Fruit fly (Drosophila melanogaster): Measurements from ENCODE around the gene Lip2.
A peak's percentile ranks its signal among the peaks of the same experiment; 100 is the strongest.

Gene Lip2

DNA sequence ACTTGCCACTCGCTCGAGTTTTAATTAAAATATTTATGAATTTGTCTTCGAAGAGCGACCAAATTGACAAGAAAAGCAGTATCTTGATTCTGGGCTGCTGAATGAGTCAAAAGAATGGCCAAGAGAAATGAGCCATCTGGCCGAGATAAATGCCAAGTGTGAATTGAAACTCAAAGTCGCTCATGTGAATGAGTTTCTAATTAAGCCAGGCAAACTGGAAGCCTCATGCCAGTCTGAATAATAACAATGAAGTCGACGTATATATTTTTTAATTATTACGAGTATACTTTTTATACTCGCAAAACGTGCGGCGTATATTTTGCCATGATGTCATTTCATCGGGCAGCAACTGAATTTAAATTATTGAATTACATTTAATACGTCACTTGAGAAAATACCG lies at the start of gene Lip2:
TSS of gene Lip2 (minus strand) at position 101 of the 400 bp plus-strand sequence.
- TF ChIP-seq CG32264 (GFP tag; optimal IDR thresholded peaks at IDR 0.05) (no peak), tai (GFP tag; optimal IDR thresholded peaks at IDR 0.05) (no peak), psq (GFP tag; optimal IDR thresholded peaks at IDR 0.05) (no peak), woc (GFP tag; optimal IDR thresholded peaks at IDR 0.05) (no peak), lola (GFP tag; optimal IDR thresholded peaks at IDR 0.05) (no peak), Hnf4 (GFP tag; optimal IDR thresholded peaks at IDR 0.05) (no peak), foxo (GFP tag; optimal IDR thresholded peaks at IDR 0.05) (no peak), Hr83 (GFP tag; optimal IDR thresholded peaks at IDR 0.05; ENCODE audit: poor library complexity, severe bottlenecking) (no peak), Abd-B (GFP tag; optimal IDR thresholded peaks at IDR 0.05) (no peak), ey (GFP tag; optimal IDR thresholded peaks at IDR 0.05) (no peak)

DNA sequence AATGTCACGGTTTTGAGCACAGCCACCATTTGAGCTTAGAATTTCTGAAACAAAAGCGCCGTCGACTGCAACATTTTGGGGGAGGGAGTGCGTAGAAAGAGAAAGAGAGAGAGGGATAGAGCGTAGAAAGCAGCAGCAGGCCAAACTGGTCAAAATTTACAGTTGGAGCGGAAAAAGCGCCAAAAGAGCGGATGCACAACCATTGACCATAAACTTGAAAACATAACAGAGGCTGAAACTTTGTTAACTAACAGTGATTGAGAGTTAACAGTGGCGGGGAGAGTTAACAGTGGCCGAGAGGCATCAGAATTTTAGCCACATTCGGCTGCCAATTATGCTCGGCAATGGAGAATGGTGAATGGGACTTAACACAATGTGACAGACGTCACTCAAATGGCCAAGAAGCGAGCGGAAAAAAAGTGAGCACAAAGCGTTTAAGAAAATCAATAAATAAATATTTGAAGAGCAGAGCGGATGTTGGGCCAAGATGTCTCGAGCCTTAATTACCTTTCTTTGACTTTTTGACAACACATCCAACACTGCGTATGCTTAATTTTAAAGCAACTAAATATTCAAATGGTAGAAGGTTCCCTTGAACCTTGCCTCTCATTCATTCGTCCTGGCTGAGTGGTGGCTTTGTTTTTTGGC lies 47.9 kb upstream of the Lip2 start:
- peak in 1 of 2 experiments; percentile 38 for TF ChIP-seq dl (GFP tag; optimal IDR thresholded peaks at IDR 0.05; ENCODE audit: insufficient read depth in 1 of 2, partially characterized antibody in 2 of 2)
- no peak for TF ChIP-seq Sp1 (GFP tag; optimal IDR thresholded peaks at IDR 0.05)

DNA sequence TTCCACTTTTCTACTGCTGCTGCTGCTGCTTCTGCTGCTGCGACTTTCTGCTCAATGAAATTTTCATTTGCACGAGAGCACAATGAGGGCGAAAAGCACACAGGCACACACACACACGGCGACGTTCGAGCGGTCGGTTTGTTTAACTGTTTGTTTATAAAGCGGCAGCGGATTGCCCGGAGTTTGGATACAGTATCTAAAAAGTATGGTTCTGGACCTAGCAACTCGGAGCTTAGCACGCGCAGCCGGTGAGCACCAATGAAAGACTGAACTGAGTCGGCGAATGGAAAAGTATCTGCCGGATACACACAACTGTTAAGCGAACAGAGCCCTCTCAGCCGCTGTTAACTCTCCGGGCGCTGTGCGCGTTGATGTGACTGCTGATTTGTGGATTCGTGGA lies 46.8 kb upstream of the Lip2 start, which contains the start of gene CG17124:
TSS of gene CG17124 (minus strand) at position 277 of the 400 bp plus-strand sequence.
- TF ChIP-seq lola (GFP tag; optimal IDR thresholded peaks at IDR 0.05) (no peak), Sp1 (GFP tag; optimal IDR thresholded peaks at IDR 0.05) (peak; percentile 7), CG32264 (GFP tag; optimal IDR thresholded peaks at IDR 0.05) (no peak), CG9705 (GFP tag; optimal IDR thresholded peaks at IDR 0.05) (no peak), Dif (GFP tag; optimal IDR thresholded peaks at IDR 0.05; ENCODE audit: partially characterized antibody) (peak; percentile 55), Hr78 (GFP tag; optimal IDR thresholded peaks at IDR 0.05) (no peak), foxo (GFP tag; optimal IDR thresholded peaks at IDR 0.05) (peak in 1 of 2 experiments; percentile 26), Dfd (GFP tag; optimal IDR thresholded peaks at IDR 0.05) (no peak), dmrt93B (GFP tag; optimal IDR thresholded peaks at IDR 0.05) (no peak), HLH106 (tag; optimal IDR thresholded peaks at IDR 0.05) (peak; percentile 7), Rel (GFP tag; optimal IDR thresholded peaks at IDR 0.05) (no peak), Rel (tag; optimal IDR thresholded peaks at IDR 0.05) (peak; percentile 22), rgr (GFP tag; optimal IDR thresholded peaks at IDR 0.05) (peak; percentile 48), pan (optimal IDR thresholded peaks at IDR 0.05) (no peak), Hr83 (GFP tag; optimal IDR thresholded peaks at IDR 0.05; ENCODE audit: poor library complexity, severe bottlenecking) (no peak), h (GFP tag; optimal IDR thresholded peaks at IDR 0.05) (peak; percentile 15), CrebA (GFP tag; optimal IDR thresholded peaks at IDR 0.05; ENCODE audit: borderline replicate concordance) (no peak)

DNA sequence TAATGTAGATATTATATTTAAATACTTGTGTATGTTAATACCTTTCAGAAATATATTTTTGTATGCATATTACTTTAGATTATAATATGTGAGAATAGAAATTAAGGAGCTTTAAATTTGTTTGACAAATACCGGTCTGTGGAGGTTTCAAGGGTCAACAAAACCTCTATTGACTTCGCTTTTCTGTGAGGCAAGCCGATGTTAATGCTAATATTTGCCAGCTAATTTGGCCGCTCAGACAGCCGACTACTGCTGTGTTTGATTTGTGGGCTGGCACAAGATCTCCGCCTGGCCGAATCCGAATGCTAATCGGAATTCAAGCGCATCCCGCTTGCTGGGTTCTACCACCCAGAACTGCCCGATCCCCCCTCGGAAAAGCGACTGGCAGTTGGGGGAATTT lies 45.3 kb upstream of the Lip2 start:
- TF ChIP-seq CrebA (GFP tag; optimal IDR thresholded peaks at IDR 0.05; ENCODE audit: borderline replicate concordance) (no peak), usp (GFP tag; optimal IDR thresholded peaks at IDR 0.05) (no peak), Abd-B (GFP tag; optimal IDR thresholded peaks at IDR 0.05) (no peak), psq (GFP tag; optimal IDR thresholded peaks at IDR 0.05) (no peak), Rel (GFP tag; optimal IDR thresholded peaks at IDR 0.05) (no peak), Rel (tag; optimal IDR thresholded peaks at IDR 0.05) (no peak), Dfd (GFP tag; optimal IDR thresholded peaks at IDR 0.05) (no peak), CG32264 (GFP tag; optimal IDR thresholded peaks at IDR 0.05) (no peak), h (GFP tag; optimal IDR thresholded peaks at IDR 0.05) (no peak), foxo (GFP tag; optimal IDR thresholded peaks at IDR 0.05) (no peak), rgr (GFP tag; optimal IDR thresholded peaks at IDR 0.05) (no peak), sv (GFP tag; optimal IDR thresholded peaks at IDR 0.05) (no peak), HLH106 (tag; optimal IDR thresholded peaks at IDR 0.05) (no peak), br (GFP tag; optimal IDR thresholded peaks at IDR 0.05) (no peak), Hr78 (GFP tag; optimal IDR thresholded peaks at IDR 0.05) (no peak), dl (GFP tag; optimal IDR thresholded peaks at IDR 0.05; ENCODE audit: insufficient read depth in 1 of 2, partially characterized antibody in 2 of 2) (no peak), jim (GFP tag; optimal IDR thresholded peaks at IDR 0.05) (no peak), Jra (GFP tag; optimal IDR thresholded peaks at IDR 0.05) (no peak), Mio (GFP tag; optimal IDR thresholded peaks at IDR 0.05) (no peak), Sp1 (GFP tag; optimal IDR thresholded peaks at IDR 0.05) (no peak)

DNA sequence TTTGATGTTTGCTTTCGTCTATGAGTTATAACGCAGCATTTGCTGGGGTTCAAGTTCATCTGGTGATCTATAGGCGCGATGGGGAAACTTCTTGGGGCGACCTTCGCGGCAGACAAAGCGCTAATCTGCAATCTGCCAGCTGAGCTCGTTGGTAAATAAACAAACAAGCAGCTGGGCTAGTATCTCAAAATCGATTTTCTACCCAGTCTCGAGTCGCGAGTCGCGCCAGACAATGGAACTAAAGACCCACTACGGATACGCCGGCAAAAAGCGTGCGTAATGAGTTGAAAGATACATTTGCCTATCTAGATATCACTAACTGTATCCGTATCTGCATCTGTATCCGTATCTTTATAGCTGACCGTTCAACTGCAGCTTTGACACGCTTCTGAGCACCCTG lies 44.4 kb upstream of the Lip2 start:
- TF ChIP-seq sv (GFP tag; optimal IDR thresholded peaks at IDR 0.05) (no peak), Hnf4 (GFP tag; optimal IDR thresholded peaks at IDR 0.05) (no peak), foxo (GFP tag; optimal IDR thresholded peaks at IDR 0.05) (no peak), dmrt93B (GFP tag; optimal IDR thresholded peaks at IDR 0.05) (no peak), Dfd (GFP tag; optimal IDR thresholded peaks at IDR 0.05) (no peak), OdsH (GFP tag; optimal IDR thresholded peaks at IDR 0.05) (no peak), dsf (GFP tag; optimal IDR thresholded peaks at IDR 0.05; ENCODE audit: borderline replicate concordance) (no peak), woc (GFP tag; optimal IDR thresholded peaks at IDR 0.05) (no peak), Dif (GFP tag; optimal IDR thresholded peaks at IDR 0.05; ENCODE audit: partially characterized antibody) (no peak), Myc (optimal IDR thresholded peaks at IDR 0.05) (no peak), CG32264 (GFP tag; optimal IDR thresholded peaks at IDR 0.05) (no peak)

All from whole organism, wandering third instar larva.